Worm (Caenorhabditis elegans): ENCODE results near the gene vha-18.

The vha-18 gene

ce11 chrV:8384809-8385208, 28.5 kb downstream of the vha-18 start:
- no peak for TF ChIP-seq dpl-1 (GFP tag; optimal IDR thresholded peaks at IDR 0.05)
- TF ChIP-seq unc-86 (tag; optimal IDR thresholded peaks at IDR 0.05), result no peak
- TF ChIP-seq nhr-76 (tag; optimal IDR thresholded peaks at IDR 0.05), result no peak
- TF ChIP-seq fos-1 (tag; optimal IDR thresholded peaks at IDR 0.05), result no peak
- TF ChIP-seq nhr-84 (tag; optimal IDR thresholded peaks at IDR 0.05), result no peak

ce11 chrV:8383716-8384115, 29.6 kb downstream of the vha-18 start, which contains the start of gene F52E1.14:
TSS of gene F52E1.14 (plus strand) at chrV:8383922.
- TF ChIP-seq lin-35 (GFP tag; optimal IDR thresholded peaks at IDR 0.05), result peak in 1 of 2 experiments; percentile 45
- peak; percentile 95 for TF ChIP-seq elt-2 (tag; optimal IDR thresholded peaks at IDR 0.05)
- TF ChIP-seq jun-1 (tag; optimal IDR thresholded peaks at IDR 0.05), result peak; percentile 24
- peak; percentile 14 for TF ChIP-seq nhr-71 (tag; optimal IDR thresholded peaks at IDR 0.05)
- no peak for TF ChIP-seq unc-98 (GFP tag; IDR thresholded peaks at IDR 0.05)
- no peak for TF ChIP-seq snpc-4 (tag; optimal IDR thresholded peaks at IDR 0.05)
- no peak for TF ChIP-seq nhr-90 (tag; optimal IDR thresholded peaks at IDR 0.05; ENCODE audit: poor library complexity)

- no peak for TF ChIP-seq ces-1 (GFP tag; optimal IDR thresholded peaks at IDR 0.05)
These were observed 33.2 kb downstream of the vha-18 start for ce11 chrV:8380076-8380475.

ce11 chrV:8379206-8379605, 34.1 kb downstream of the vha-18 start, which contains the start of gene F52E1.5:
TSS of gene F52E1.5 (plus strand) at chrV:8379506.
- TF ChIP-seq sptf-1 (tag; optimal IDR thresholded peaks at IDR 0.05), result no peak
- TF ChIP-seq efl-1 (optimal IDR thresholded peaks at IDR 0.05), result no peak
- peak in 1 of 2 experiments; percentile 1 for TF ChIP-seq efl-1 (GFP tag; optimal IDR thresholded peaks at IDR 0.05 in 1 of 2)
- TF ChIP-seq blmp-1 (tag; optimal IDR thresholded peaks at IDR 0.05), result peak; percentile 45

ce11 chrV:8375849-8376248, 37.4 kb downstream of the vha-18 start, which contains the start of gene F38E1.3:
TSS of gene F38E1.3 (plus strand) at chrV:8376149.
- TF ChIP-seq nhr-28 (tag; optimal IDR thresholded peaks at IDR 0.05) (no peak), ztf-11 (tag; optimal IDR thresholded peaks at IDR 0.05) (no peak), sptf-1 (tag; optimal IDR thresholded peaks at IDR 0.05) (no peak), isw-1 (GFP tag; IDR thresholded peaks at IDR 0.05) (no peak), Y116A8C.19 (tag; optimal IDR thresholded peaks at IDR 0.05; ENCODE audit: borderline replicate concordance) (no peak), sox-4 (tag; optimal IDR thresholded peaks at IDR 0.05) (no peak)

ce11 chrV:8375419-8375818, 37.9 kb downstream of the vha-18 start, which contains the start of gene F38E1.10:
TSS of gene F38E1.10 (minus strand) at chrV:8375519.
- no peak for TF ChIP-seq ceh-8 (GFP tag; optimal IDR thresholded peaks at IDR 0.05)
- no peak for TF ChIP-seq unc-62 (GFP tag; optimal IDR thresholded peaks at IDR 0.05)
- TF ChIP-seq pax-3 (tag; optimal IDR thresholded peaks at IDR 0.05), result no peak
- no peak for TF ChIP-seq nhr-11 (tag; optimal IDR thresholded peaks at IDR 0.05)
- TF ChIP-seq aly-2 (tag; optimal IDR thresholded peaks at IDR 0.05), result no peak
- TF ChIP-seq isw-1 (GFP tag; IDR thresholded peaks at IDR 0.05), result no peak
- no peak for TF ChIP-seq nhr-85 (tag)
- no peak for TF ChIP-seq nhr-77 (tag; optimal IDR thresholded peaks at IDR 0.05)

- TF ChIP-seq efl-3 (GFP tag; optimal IDR thresholded peaks at IDR 0.05) (no peak), zag-1 (tag; optimal IDR thresholded peaks at IDR 0.05) (no peak), nhr-84 (tag; optimal IDR thresholded peaks at IDR 0.05) (no peak), nhr-28 (tag; optimal IDR thresholded peaks at IDR 0.05) (no peak), lir-3 (tag; optimal IDR thresholded peaks at IDR 0.05; ENCODE audit: poor library complexity) (no peak), nhr-90 (tag; optimal IDR thresholded peaks at IDR 0.05; ENCODE audit: poor library complexity) (no peak), lsy-2 (tag; optimal IDR thresholded peaks at IDR 0.05) (no peak), tbx-2 (tag; optimal IDR thresholded peaks at IDR 0.05) (no peak), lin-39 (tag; optimal IDR thresholded peaks at IDR 0.05) (no peak), grh-1 (GFP tag; IDR thresholded peaks at IDR 0.05) (no peak), Y116A8C.19 (tag; optimal IDR thresholded peaks at IDR 0.05; ENCODE audit: borderline replicate concordance) (no peak), irx-1 (tag; optimal IDR thresholded peaks at IDR 0.05) (no peak)
These were observed 42.6 kb downstream of the vha-18 start, which contains the start of gene gpa-2 for ce11 chrV:8370705-8371104. TSS of gene gpa-2 (plus strand) at chrV:8371005.

Data from whole organism, L1 larva.